Worm (Caenorhabditis elegans) whole organism, L3 larva: ENCODE measurements around the gene col-40.

Source experiments
- R02D3.7 ChIP-seq: fragments of 150-350 bp; optimal IDR thresholded peaks from 2 replicates; lab custom pipeline; 2014; ENCODE audit warnings: missing biosample characterization, missing genetic modification characterization
- ama-1 ChIP-seq: fragments of 150-350 bp; optimal IDR thresholded peaks from 2 replicates; lab custom pipeline; 2018
- ceh-16 ChIP-seq: sonication (generic microtip); optimal IDR thresholded peaks from 2 replicates; lab custom pipeline; 2017; ENCODE audit warnings: missing biosample characterization, missing genetic modification characterization
- ceh-28 ChIP-seq: fragments of 150-350 bp; optimal IDR thresholded peaks from 2 replicates; lab custom pipeline; 2014; ENCODE audit warnings: missing biosample characterization, missing genetic modification reagents, missing genetic modification characterization
- ceh-82 ChIP-seq: fragments of 150-350 bp; optimal IDR thresholded peaks from 2 replicates; lab custom pipeline; 2014; ENCODE audit warnings: missing biosample characterization, missing genetic modification characterization
- ceh-9 ChIP-seq: sonication (generic microtip); optimal IDR thresholded peaks from 2 replicates; lab custom pipeline; 2018; ENCODE audit warnings: missing biosample characterization, missing genetic modification characterization
- egl-5 ChIP-seq: fragments of 150-350 bp; optimal IDR thresholded peaks from 2 replicates; lab custom pipeline; 2017; ENCODE audit warnings: missing biosample characterization, missing genetic modification reagents, missing genetic modification characterization, inconsistent platforms
- elt-1 ChIP-seq: fragments of 150-350 bp; optimal IDR thresholded peaks from 2 replicates; lab custom pipeline; 2014; ENCODE audit warnings: missing biosample characterization, missing genetic modification characterization
- elt-2 ChIP-seq: sonication (generic microtip); optimal IDR thresholded peaks from 2 replicates; lab custom pipeline; 2016; ENCODE audit warnings: missing genetic modification reagents, mild to moderate bottlenecking, missing genetic modification characterization, missing compliant biosample characterization
- fkh-10 ChIP-seq: sonication (generic microtip); optimal IDR thresholded peaks from 2 replicates; lab custom pipeline; 2017; ENCODE audit warnings: missing biosample characterization, missing genetic modification reagents, missing genetic modification characterization
- jun-1 ChIP-seq: fragments of 150-350 bp; optimal IDR thresholded peaks from 2 replicates; lab custom pipeline; 2014; ENCODE audit warnings: missing biosample characterization, missing genetic modification reagents, missing genetic modification characterization
- lin-15B ChIP-seq: fragments of 150-350 bp; optimal IDR thresholded peaks from 2 replicates; lab custom pipeline; 2014; ENCODE audit warnings: missing biosample characterization, missing genetic modification characterization
- lin-39 ChIP-seq: fragments of 150-350 bp; optimal IDR thresholded peaks from 2 replicates; lab custom pipeline; 2018; ENCODE audit warnings: missing biosample characterization, missing genetic modification reagents, missing genetic modification characterization
- lsy-12 ChIP-seq: sonication (generic microtip); optimal IDR thresholded peaks from 2 replicates; lab custom pipeline; 2016; ENCODE audit warnings: mild to moderate bottlenecking, missing genetic modification characterization, missing compliant biosample characterization
- mdl-1 ChIP-seq: fragments of 150-350 bp; optimal IDR thresholded peaks from 2 replicates; lab custom pipeline; 2014; ENCODE audit warnings: missing biosample characterization, missing genetic modification characterization
- nfya-1 ChIP-seq: sonication (generic microtip); optimal IDR thresholded peaks from 2 replicates; lab custom pipeline; 2017; ENCODE audit warnings: missing genetic modification characterization, mild to moderate bottlenecking, missing compliant biosample characterization, antibody characterized with exemption, moderate library complexity; ENCODE audit not compliant: insufficient read depth
- nhr-11 ChIP-seq: fragments of 150-350 bp; optimal IDR thresholded peaks from 2 replicates; lab custom pipeline; 2014; ENCODE audit warnings: missing biosample characterization, missing genetic modification characterization
- nhr-23 ChIP-seq: fragments of 150-350 bp; optimal IDR thresholded peaks from 2 replicates; lab custom pipeline; 2014; ENCODE audit warnings: missing biosample characterization, missing genetic modification reagents, missing genetic modification characterization
- nhr-237 ChIP-seq: fragments of 150-350 bp; optimal IDR thresholded peaks from 2 replicates; lab custom pipeline; 2014; ENCODE audit warnings: missing biosample characterization, missing genetic modification characterization
- nhr-25 ChIP-seq: sonication (generic microtip); optimal IDR thresholded peaks from 2 replicates; lab custom pipeline; 2017; ENCODE audit warnings: missing biosample characterization, missing genetic modification characterization
- nhr-43 ChIP-seq: sonication (generic microtip); optimal IDR thresholded peaks from 2 replicates; lab custom pipeline; 2016; ENCODE audit warnings: mild to moderate bottlenecking, missing genetic modification characterization, missing compliant biosample characterization; ENCODE audit not compliant: poor library complexity, severe bottlenecking
- nhr-76 ChIP-seq: fragments of 150-350 bp; sonication (generic microtip); optimal IDR thresholded peaks from 5 replicates; lab custom pipeline; 2014; ENCODE audit warnings: missing biosample characterization, missing genetic modification characterization
- pha-4 ChIP-seq: fragments of 150-350 bp; optimal IDR thresholded peaks from 2 replicates; lab custom pipeline; 2014; ENCODE audit warnings: missing biosample characterization, missing genetic modification reagents, missing genetic modification characterization
- pqm-1 ChIP-seq: fragments of 150-350 bp; optimal IDR thresholded peaks from 2 replicates; lab custom pipeline; 2017; ENCODE audit warnings: missing biosample characterization, missing genetic modification characterization, inconsistent platforms
- sea-2 ChIP-seq: fragments of 150-350 bp; sonication (generic microtip); optimal IDR thresholded peaks from 4 replicates; lab custom pipeline; 2014; ENCODE audit warnings: missing biosample characterization, missing genetic modification reagents, missing genetic modification characterization
- skn-1 ChIP-seq: fragments of 150-350 bp; optimal IDR thresholded peaks from 2 replicates; lab custom pipeline; 2014; ENCODE audit warnings: missing biosample characterization, missing genetic modification characterization
- snpc-4 ChIP-seq: fragments of 150-350 bp; optimal IDR thresholded peaks from 2 replicates; lab custom pipeline; 2014; ENCODE audit warnings: missing biosample characterization, missing genetic modification characterization
- unc-39 ChIP-seq: sonication (generic microtip); optimal IDR thresholded peaks from 4 replicates; lab custom pipeline; 2017; ENCODE audit warnings: missing biosample characterization, missing genetic modification characterization
- unc-62 ChIP-seq: fragments of 150-350 bp; sonication (generic microtip); optimal IDR thresholded peaks from 4 replicates; lab custom pipeline; 2014; ENCODE audit warnings: missing biosample characterization, missing genetic modification reagents, missing genetic modification characterization
- zag-1 ChIP-seq: fragments of 150-350 bp; optimal IDR thresholded peaks from 2 replicates; lab custom pipeline; 2014; ENCODE audit warnings: missing biosample characterization, missing genetic modification characterization
- ztf-11 ChIP-seq: fragments of 150-350 bp; optimal IDR thresholded peaks from 2 replicates; lab custom pipeline; 2014; ENCODE audit warnings: missing biosample characterization, missing genetic modification characterization
- ztf-4 ChIP-seq: fragments of 150-350 bp; optimal IDR thresholded peaks from 2 replicates; lab custom pipeline; 2014; ENCODE audit warnings: missing biosample characterization, missing genetic modification characterization

Gene col-40

DNA sequence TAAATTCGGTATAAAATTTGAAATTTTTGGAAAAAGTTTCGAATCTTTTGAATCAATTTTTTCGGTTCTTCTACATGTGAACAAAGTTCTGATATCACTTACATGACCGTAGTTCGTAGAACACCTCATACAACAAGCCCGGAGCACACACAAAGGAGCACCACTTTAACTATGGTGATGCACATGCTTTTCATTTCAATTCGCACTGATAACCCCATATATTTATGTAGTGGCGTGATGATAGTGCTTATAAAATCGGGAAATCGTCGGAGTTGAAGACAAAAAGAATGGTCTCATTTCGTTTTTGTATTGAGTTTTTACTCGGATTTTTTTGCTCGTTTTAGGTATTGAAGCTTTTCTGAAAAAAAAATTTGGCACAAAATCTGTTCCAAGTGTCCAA, 33.9 kb upstream of the col-40 start, which contains the start of gene W09B6.4:
Gene W09B6.4, minus strand, starts transcription at position 151 of the 400 bp plus-strand sequence.
- TF ChIP-seq pqm-1 (tag; lab: Kevin White, UChicago) (peak; percentile 94), ceh-82 (tag; lab: Kevin White, UChicago) (no peak), ama-1 (lab: Kevin White, UChicago) (no peak), elt-2 (tag; lab: Kevin White, UChicago) (peak; percentile 88), jun-1 (tag; lab: Kevin White, UChicago) (peak; percentile 54)
- TF ChIP-seq, all 47 proteins: peak for 3

DNA sequence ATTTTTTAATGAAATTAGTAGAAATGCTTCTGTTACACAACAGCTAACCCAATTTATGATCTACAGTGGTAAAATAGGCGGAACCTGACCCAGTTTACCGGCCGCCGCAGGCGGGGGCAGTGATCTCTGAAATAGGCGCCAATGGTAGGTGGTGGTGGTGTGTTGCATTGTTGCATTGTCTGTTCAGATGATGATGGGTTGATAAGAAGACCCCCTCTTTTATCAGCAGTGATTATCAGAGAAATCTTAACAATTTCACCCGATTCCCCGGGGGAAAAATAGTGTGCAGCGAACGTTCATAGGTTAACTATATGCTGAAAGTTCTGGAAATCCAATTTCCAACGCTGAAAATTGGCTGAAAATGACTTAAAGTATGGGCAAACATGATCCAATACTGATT, 31.9 kb upstream of the col-40 start:
- TF ChIP-seq elt-2 (tag; lab: Kevin White, UChicago) (peak; percentile 88), snpc-4 (tag; lab: Kevin White, UChicago) (no peak), pqm-1 (tag; lab: Kevin White, UChicago) (peak; percentile 71)

DNA sequence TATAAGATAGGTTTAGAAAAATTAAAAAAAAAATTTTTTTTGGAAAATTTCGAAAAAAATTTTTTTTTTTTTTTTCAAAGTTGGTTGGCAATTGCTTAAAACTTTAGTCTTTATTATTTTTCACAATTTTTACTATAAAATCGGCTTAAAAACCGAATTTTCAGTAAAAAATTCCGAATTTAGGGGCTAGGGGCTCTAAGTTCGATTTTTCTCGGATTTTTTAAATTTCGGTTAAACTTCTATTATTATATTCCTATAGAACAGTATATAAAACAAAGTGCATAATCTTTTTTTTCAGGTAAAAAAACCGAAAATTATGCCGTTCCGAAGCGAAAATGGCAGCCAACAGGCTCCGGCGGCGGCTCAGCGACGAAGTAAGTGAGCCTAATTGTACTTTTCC, 29.7 kb upstream of the col-40 start, which contains the start of gene pod-2:
Gene pod-2, plus strand, starts transcription at position 301 of the 400 bp plus-strand sequence.
- TF ChIP-seq pqm-1 (tag; lab: Kevin White, UChicago), result no peak
- TF ChIP-seq ztf-11 (tag; lab: Kevin White, UChicago), result no peak
- no peak for TF ChIP-seq egl-5 (tag; lab: Kevin White, UChicago)
- TF ChIP-seq R02D3.7, result no peak
- no peak for TF ChIP-seq nfya-1
- TF ChIP-seq unc-39 (tag; lab: Kevin White, UChicago), result no peak
- TF ChIP-seq mdl-1 (tag; lab: Kevin White, UChicago), result no peak
- no peak for TF ChIP-seq nhr-23 (tag; lab: Kevin White, UChicago)
- no peak for TF ChIP-seq nhr-43 (tag; lab: Kevin White, UChicago)
- no peak for TF ChIP-seq skn-1 (tag; lab: Kevin White, UChicago)
- no peak for TF ChIP-seq lin-39
- TF ChIP-seq ceh-28, result no peak
- no peak for TF ChIP-seq unc-62 (GFP tag; lab: Kevin White, UChicago)
- TF ChIP-seq ceh-9 (tag; lab: Kevin White, UChicago), result no peak
- no peak for TF ChIP-seq zag-1 (tag; lab: Kevin White, UChicago)
- no peak for TF ChIP-seq sea-2 (GFP tag; lab: Kevin White, UChicago)
- no peak for TF ChIP-seq elt-1

DNA sequence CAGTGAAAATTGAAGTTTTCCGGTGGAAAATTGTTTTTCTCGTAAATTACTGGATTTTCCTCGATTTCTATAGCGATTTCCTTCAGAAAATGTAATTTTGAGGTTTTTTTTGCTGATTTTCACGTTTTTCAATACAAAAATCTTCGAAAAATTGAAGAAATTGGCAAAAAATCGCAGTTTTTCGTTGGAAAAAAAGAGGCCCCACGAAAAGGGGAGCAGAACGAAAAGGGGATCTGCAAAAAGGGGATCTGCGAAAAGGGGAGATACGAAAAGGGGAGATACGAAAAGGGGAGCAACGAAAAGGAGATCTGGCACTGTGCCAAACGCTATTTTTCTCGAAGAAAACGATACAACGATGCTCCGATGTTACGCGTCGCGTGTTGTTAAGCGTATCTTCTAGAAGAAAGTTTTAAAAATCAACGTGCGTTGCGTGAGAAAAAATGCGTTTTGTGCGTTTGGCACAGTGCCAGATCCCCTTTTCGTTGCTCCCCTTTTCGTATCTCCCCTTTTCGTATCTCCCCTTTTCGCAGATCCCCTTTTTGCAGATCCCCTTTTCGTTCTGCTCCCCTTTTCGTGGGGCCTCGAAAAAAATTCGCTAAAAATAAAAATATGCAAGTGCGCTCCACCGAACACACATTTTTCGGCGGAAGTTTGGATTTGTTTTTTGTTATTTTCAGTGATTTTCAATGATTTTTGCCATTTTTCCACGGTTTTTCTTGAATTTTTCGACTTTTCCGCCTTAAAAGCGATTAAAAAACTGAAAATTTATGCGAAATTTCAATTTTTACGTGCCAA, 27.7 kb upstream of the col-40 start:
- TF ChIP-seq pha-4 (tag; lab: Kevin White, UChicago) (peak; percentile 23), lin-15B (tag; lab: Kevin White, UChicago) (peak; percentile 45), lsy-12 (tag; lab: Kevin White, UChicago) (peak; percentile 56), nhr-23 (tag; lab: Kevin White, UChicago) (peak; percentile 18), lin-39 (peak; percentile 24)

DNA sequence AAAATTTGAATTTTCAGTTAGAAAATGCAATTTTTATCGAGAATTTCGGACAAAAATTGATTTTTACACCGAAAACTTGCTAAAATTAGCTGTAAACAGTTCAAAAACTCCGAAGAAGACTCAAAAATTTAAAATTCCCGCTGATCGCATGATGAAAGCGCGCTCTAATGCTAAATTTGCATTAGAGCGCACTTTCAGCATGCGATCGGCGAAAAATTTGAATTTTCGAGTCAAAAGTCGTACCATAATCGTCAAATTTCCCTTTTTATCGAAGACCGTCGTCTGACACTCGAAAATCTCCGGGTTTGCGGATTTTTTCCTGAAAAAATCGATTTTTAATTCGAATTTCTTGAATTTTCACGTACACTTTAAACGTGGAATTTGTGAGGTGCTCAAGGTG, 26.5 kb upstream of the col-40 start:
- TF ChIP-seq elt-1, result no peak
- TF ChIP-seq ztf-4 (tag; lab: Kevin White, UChicago), result no peak
- no peak for TF ChIP-seq egl-5 (tag; lab: Kevin White, UChicago)
- TF ChIP-seq nhr-23 (tag; lab: Kevin White, UChicago), result no peak
- TF ChIP-seq nhr-76 (tag; lab: Kevin White, UChicago), result no peak
- TF ChIP-seq jun-1 (tag; lab: Kevin White, UChicago), result no peak
- no peak for TF ChIP-seq ceh-16
- no peak for TF ChIP-seq nhr-11 (tag; lab: Kevin White, UChicago)
- no peak for TF ChIP-seq nhr-25 (tag; lab: Kevin White, UChicago)
- TF ChIP-seq unc-62 (GFP tag; lab: Kevin White, UChicago), result no peak
- no peak for TF ChIP-seq nhr-237 (tag; lab: Kevin White, UChicago)
- no peak for TF ChIP-seq ceh-28
- TF ChIP-seq lin-15B (tag; lab: Kevin White, UChicago), result no peak
- no peak for TF ChIP-seq nhr-43 (tag; lab: Kevin White, UChicago)
- no peak for TF ChIP-seq fkh-10 (GFP tag; lab: Kevin White, UChicago)
- no peak for TF ChIP-seq nfya-1
- no peak for TF ChIP-seq ceh-82 (tag; lab: Kevin White, UChicago)
